Worm (Caenorhabditis elegans): Measurements from ENCODE around the gene C25D7.9.
A peak's percentile ranks its signal among the peaks of the same experiment; 100 is the strongest.

Gene C25D7.9

ce11 chrV:15072738-15073137, 7.8 kb downstream of the C25D7.9 start:
- TF ChIP-seq drap-1 (GFP tag; optimal IDR thresholded peaks at IDR 0.05) (peak; percentile 70), nhr-237 (tag; optimal IDR thresholded peaks at IDR 0.05) (no peak), tbx-8 (GFP tag; optimal IDR thresholded peaks at IDR 0.05) (no peak), elt-1 (tag; optimal IDR thresholded peaks at IDR 0.05; ENCODE audit: borderline replicate concordance, insufficient read depth) (peak; percentile 36), nhr-2 (tag; optimal IDR thresholded peaks at IDR 0.05) (no peak), hlh-1 (tag; optimal IDR thresholded peaks at IDR 0.05) (no peak), ces-1 (GFP tag; optimal IDR thresholded peaks at IDR 0.05) (peak; percentile 95)

ce11 chrV:15074907-15075306, 10.0 kb downstream of the C25D7.9 start:
- TF ChIP-seq ces-1 (GFP tag; optimal IDR thresholded peaks at IDR 0.05) (peak; percentile 60), ham-2 (GFP tag; optimal IDR thresholded peaks at IDR 0.05) (no peak), drap-1 (GFP tag; optimal IDR thresholded peaks at IDR 0.05) (no peak), sptf-1 (tag; optimal IDR thresholded peaks at IDR 0.05) (no peak)

DNA sequence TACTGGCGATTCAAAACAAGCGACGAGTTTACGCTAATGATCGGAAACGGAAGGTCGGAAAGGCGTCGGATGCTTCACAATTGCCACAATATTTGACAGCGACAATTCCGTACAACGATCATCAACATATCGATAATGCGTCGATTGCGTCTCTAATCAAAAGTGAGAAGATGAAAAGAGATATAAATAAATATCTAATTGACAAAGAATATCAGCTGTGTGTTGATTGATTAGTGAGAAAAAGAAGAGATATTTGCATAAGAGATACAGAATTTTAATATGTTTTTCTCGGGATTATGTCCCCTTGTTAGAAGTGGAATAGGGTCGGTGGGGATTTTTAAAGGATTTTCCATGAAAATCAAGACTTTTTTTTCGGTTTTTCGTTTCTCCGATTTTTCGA, 13.6 kb downstream of the C25D7.9 start:
- TF ChIP-seq mab-5 (tag; optimal IDR thresholded peaks at IDR 0.05) = peak; percentile 16
- no peak for TF ChIP-seq blmp-1 (tag; optimal IDR thresholded peaks at IDR 0.05)
- TF ChIP-seq unc-62 (GFP tag; optimal IDR thresholded peaks at IDR 0.05) = peak; percentile 82
- TF ChIP-seq unc-120 (tag; optimal IDR thresholded peaks at IDR 0.05; ENCODE audit: poor library complexity, severe bottlenecking) = peak; percentile 19

- TF ChIP-seq drap-1 (GFP tag; optimal IDR thresholded peaks at IDR 0.05) (peak; percentile 37), unc-39 (tag; optimal IDR thresholded peaks at IDR 0.05) (no peak), lsy-2 (tag; optimal IDR thresholded peaks at IDR 0.05) (peak; percentile 41), unc-62 (GFP tag; optimal IDR thresholded peaks at IDR 0.05) (no peak), cnd-1 (tag; optimal IDR thresholded peaks at IDR 0.05) (peak; percentile 3), ces-1 (GFP tag; optimal IDR thresholded peaks at IDR 0.05) (peak; percentile 8)
Measured at ce11 chrV:15082291-15082690, 17.4 kb downstream of the C25D7.9 start, which contains the start of the genes C01G10.10 and C01G10.9. Gene C01G10.10, minus strand, starts transcription at chrV:15082441. Gene C01G10.9, plus strand, starts transcription at chrV:15082530.

DNA sequence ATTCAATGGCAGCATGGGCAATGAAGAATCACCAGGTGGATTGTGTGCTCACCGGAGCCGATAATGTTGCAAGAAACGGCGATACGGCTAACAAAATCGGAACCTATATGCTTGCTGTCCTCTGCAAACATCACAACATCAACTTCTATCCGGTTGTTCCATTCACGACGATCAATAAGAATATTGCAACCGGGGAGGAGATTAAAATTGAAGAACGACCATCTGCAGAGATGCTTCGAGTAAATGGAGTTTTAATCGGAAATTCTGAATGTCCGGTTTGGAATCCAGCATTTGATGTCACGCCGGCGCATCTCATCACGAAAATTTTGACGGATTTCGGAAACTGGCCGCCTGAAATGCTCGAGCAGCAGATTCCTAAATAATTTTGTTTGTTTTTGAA, 18.7 kb downstream of the C25D7.9 start:
- TF ChIP-seq blmp-1 (tag; optimal IDR thresholded peaks at IDR 0.05) = no peak
- TF ChIP-seq lsy-2 (tag; optimal IDR thresholded peaks at IDR 0.05) = no peak
- no peak for TF ChIP-seq cnd-1 (tag; optimal IDR thresholded peaks at IDR 0.05)
- TF ChIP-seq bed-3 (GFP tag; optimal IDR thresholded peaks at IDR 0.05) = no peak

ce11 chrV:15085335-15085800, 20.4 kb downstream of the C25D7.9 start, which contains the start of the genes ahsa-1 and C01G10.7:
Gene ahsa-1, minus strand, starts transcription at chrV:15085385.
Gene C01G10.7, plus strand, starts transcription at chrV:15085747.
- peak; percentile 70 for TF ChIP-seq drap-1 (GFP tag; optimal IDR thresholded peaks at IDR 0.05)
- no peak for TF ChIP-seq elt-3 (tag; optimal IDR thresholded peaks at IDR 0.05)
- TF ChIP-seq elt-1 (tag; optimal IDR thresholded peaks at IDR 0.05; ENCODE audit: borderline replicate concordance, insufficient read depth) = no peak
- TF ChIP-seq ces-1 (GFP tag; optimal IDR thresholded peaks at IDR 0.05) = peak; percentile 97
- TF ChIP-seq nhr-2 (tag; optimal IDR thresholded peaks at IDR 0.05) = no peak
- no peak for TF ChIP-seq zip-8 (tag; optimal IDR thresholded peaks at IDR 0.05)
- peak; percentile 56 for TF ChIP-seq lin-32 (GFP tag; optimal IDR thresholded peaks at IDR 0.05)
- peak; percentile 87 for TF ChIP-seq mep-1 (tag; optimal IDR thresholded peaks at IDR 0.05)
- TF ChIP-seq ceh-39 (tag; optimal IDR thresholded peaks at IDR 0.05) = peak; percentile 73
- TF ChIP-seq sem-2 (GFP tag; optimal IDR thresholded peaks at IDR 0.05) = no peak
- peak; percentile 73 for TF ChIP-seq lsy-2 (tag; optimal IDR thresholded peaks at IDR 0.05)
- no peak for TF ChIP-seq ham-2 (GFP tag; optimal IDR thresholded peaks at IDR 0.05)
- peak; percentile 46 for TF ChIP-seq pha-4 (tag; optimal IDR thresholded peaks at IDR 0.05)
- no peak for TF ChIP-seq ceh-83 (GFP tag; optimal IDR thresholded peaks at IDR 0.05)
- no peak for TF ChIP-seq unc-62 (GFP tag; optimal IDR thresholded peaks at IDR 0.05)
- no peak for TF ChIP-seq tbx-8 (GFP tag; optimal IDR thresholded peaks at IDR 0.05)
- TF ChIP-seq M03D4.4 (tag; optimal IDR thresholded peaks at IDR 0.05) = peak; percentile 44
- TF ChIP-seq nhr-76 (tag; optimal IDR thresholded peaks at IDR 0.05) = no peak
- TF ChIP-seq flh-1 (GFP tag; optimal IDR thresholded peaks at IDR 0.05) = no peak
- TF ChIP-seq cnd-1 (tag; optimal IDR thresholded peaks at IDR 0.05) = no peak
- peak; percentile 44 for TF ChIP-seq lin-13 (tag; optimal IDR thresholded peaks at IDR 0.05)
- peak; percentile 70 for TF ChIP-seq ceh-43 (GFP tag; optimal IDR thresholded peaks at IDR 0.05)
- TF ChIP-seq unc-120 (tag; optimal IDR thresholded peaks at IDR 0.05; ENCODE audit: poor library complexity, severe bottlenecking) = no peak
- no peak for TF ChIP-seq blmp-1 (tag; optimal IDR thresholded peaks at IDR 0.05)
- no peak for TF ChIP-seq nhr-28 (tag; optimal IDR thresholded peaks at IDR 0.05)
- TF ChIP-seq bed-3 (GFP tag; optimal IDR thresholded peaks at IDR 0.05) = no peak
- TF ChIP-seq ztf-11 (tag; optimal IDR thresholded peaks at IDR 0.05) = no peak
- TF ChIP-seq unc-39 (tag; optimal IDR thresholded peaks at IDR 0.05) = no peak
- peak; percentile 90 for TF ChIP-seq nhr-237 (tag; optimal IDR thresholded peaks at IDR 0.05)
- TF ChIP-seq mls-2 (tag; optimal IDR thresholded peaks at IDR 0.05) = peak; percentile 39
- TF ChIP-seq nhr-12 (tag; optimal IDR thresholded peaks at IDR 0.05) = no peak
- TF ChIP-seq mab-5 (tag; optimal IDR thresholded peaks at IDR 0.05) = peak; percentile 61
- TF ChIP-seq hlh-1 (tag; optimal IDR thresholded peaks at IDR 0.05) = peak; percentile 2
- TF ChIP-seq sptf-1 (tag; optimal IDR thresholded peaks at IDR 0.05) = peak; percentile 70
- TF ChIP-seq snpc-4 (tag; optimal IDR thresholded peaks at IDR 0.05) = no peak

All from whole organism, mixed stage, embryonic.